Worm (Caenorhabditis elegans): Measurements from ENCODE around the gene K04B12.2.

ce11 chrII:14413035-14413525 is 24.7 kb downstream of the K04B12.2 start, which contains the start of gene exl-1:
- TF ChIP-seq ztf-23 (GFP tag; IDR thresholded peaks at IDR 0.05) (no peak), flt-1 (GFP tag; IDR thresholded peaks at IDR 0.05) (no peak), T22C8.4 (GFP tag; IDR thresholded peaks at IDR 0.05) (no peak), ztf-29 (GFP tag; IDR thresholded peaks at IDR 0.05) (no peak), med-1 (GFP tag; optimal IDR thresholded peaks at IDR 0.05; ENCODE audit: insufficient read depth) (no peak), ref-1 (GFP tag; conservative IDR thresholded peaks at IDR 0.05) (no peak), cog-1 (tag; optimal IDR thresholded peaks at IDR 0.05) (no peak)
